Worm (Caenorhabditis elegans): ENCODE data around the gene R02E4.1.

The R02E4.1 gene

DNA sequence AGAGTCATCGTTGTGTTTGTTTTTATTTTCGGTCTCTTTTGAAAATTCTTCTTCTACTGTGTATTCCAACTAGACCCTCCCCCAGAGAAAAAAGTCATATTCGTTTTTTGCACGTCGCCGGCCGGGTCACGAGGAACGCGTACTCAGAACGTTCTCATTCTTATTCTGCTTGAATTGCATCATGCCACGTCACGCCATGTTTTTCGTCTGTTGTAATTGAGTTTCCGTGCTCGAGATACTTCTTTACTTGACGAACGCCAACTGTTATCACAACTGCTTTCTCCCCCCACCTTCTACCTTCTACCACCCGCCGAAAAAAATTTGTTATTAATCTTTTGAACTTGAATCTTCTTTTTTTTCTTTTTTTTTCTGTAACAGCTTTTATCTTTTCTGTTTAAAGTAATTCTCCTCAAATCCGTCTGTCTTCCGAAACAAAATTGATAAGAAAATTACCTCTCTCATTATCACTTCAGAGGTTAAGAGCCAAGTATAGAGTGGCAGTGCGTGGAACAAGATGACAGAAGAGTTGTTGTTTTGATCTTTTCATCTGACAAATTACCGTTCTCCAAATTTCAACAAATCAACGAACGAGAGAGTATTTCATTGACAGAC lies 38.4 kb upstream of the R02E4.1 start (continued):
- TF ChIP-seq dve-1 (tag; optimal IDR thresholded peaks at IDR 0.05; ENCODE audit: insufficient read depth) (peak; percentile 50), daf-16 (GFP tag; optimal IDR thresholded peaks at IDR 0.05) (peak in 1 of 2 experiments; percentile 89), daf-16 (tag; optimal IDR thresholded peaks at IDR 0.05) (peak; percentile 84), ceh-62 (tag; optimal IDR thresholded peaks at IDR 0.05) (no peak), pqm-1 (tag; optimal IDR thresholded peaks at IDR 0.05) (peak; percentile 33), saeg-2 (GFP tag; IDR thresholded peaks at IDR 0.05) (0 out of 2 replicates have a peak, but pooled peaks have one; percentile 6), F10B5.3 (tag; optimal IDR thresholded peaks at IDR 0.05) (no peak), fkh-10 (GFP tag; optimal IDR thresholded peaks at IDR 0.05) (peak; percentile 6), tra-1 (GFP tag; IDR thresholded peaks at IDR 0.05) (peak; percentile 59; the same call in 1 of the 2 replicates), ztf-7 (tag; optimal IDR thresholded peaks at IDR 0.05) (peak; percentile 72), lsy-2 (tag; optimal IDR thresholded peaks at IDR 0.05) (peak in 1 of 2 experiments; percentile 79)

DNA sequence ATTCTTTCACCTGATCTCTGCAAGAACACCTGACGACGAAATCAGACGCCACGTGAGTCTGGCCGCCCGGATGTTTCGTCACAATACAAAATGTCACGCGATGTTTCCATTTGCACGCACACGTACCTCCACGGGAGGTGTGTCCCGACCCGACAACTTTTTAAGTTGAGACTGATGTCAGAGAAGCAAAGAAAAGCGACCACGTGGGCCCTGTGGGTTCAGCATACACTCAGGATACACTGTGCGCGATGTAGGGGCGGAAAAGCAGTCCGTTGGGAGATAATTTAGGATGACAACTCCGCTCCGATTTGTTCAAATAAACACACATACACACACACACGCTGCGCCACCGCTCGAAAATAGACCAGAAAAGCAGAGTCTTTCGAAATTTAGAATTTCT lies 37.9 kb upstream of the R02E4.1 start:
- TF ChIP-seq nhr-48 (tag; optimal IDR thresholded peaks at IDR 0.05) (peak; percentile 97), lim-7 (GFP tag; IDR thresholded peaks at IDR 0.05) (0 out of 2 replicates have a peak, but pooled peaks have one; percentile 10), daf-8 (GFP tag; IDR thresholded peaks at IDR 0.05) (no peak), lin-15B (tag; optimal IDR thresholded peaks at IDR 0.05) (no peak), nhr-11 (tag; optimal IDR thresholded peaks at IDR 0.05) (peak; percentile 83), ZK337.2 (GFP tag; IDR thresholded peaks at IDR 0.05) (0 out of 2 replicates have a peak, but pooled peaks have one; percentile 53), dmd-6 (GFP tag; IDR thresholded peaks at IDR 0.05) (peak; percentile 96), ZK546.5 (tag; optimal IDR thresholded peaks at IDR 0.05) (no peak), aly-2 (tag; optimal IDR thresholded peaks at IDR 0.05) (no peak), mdt-29 (GFP tag; IDR thresholded peaks at IDR 0.05) (peak; percentile 92), ama-1 (optimal IDR thresholded peaks at IDR 0.05) (peak; percentile 59), daf-16 (GFP tag; optimal IDR thresholded peaks at IDR 0.05) (peak in 1 of 2 experiments; percentile 22), daf-16 (tag; optimal IDR thresholded peaks at IDR 0.05) (peak; percentile 41), hif-1 (tag; optimal IDR thresholded peaks at IDR 0.05) (peak; percentile 98 to 100), arid-1 (GFP tag; conservative IDR thresholded peaks at IDR 0.05) (peak; percentile 75), set-16 (GFP tag; IDR thresholded peaks at IDR 0.05) (peak; percentile 67), F49E8.2 (tag; optimal IDR thresholded peaks at IDR 0.05; ENCODE audit: borderline replicate concordance) (no peak), dve-1 (tag; optimal IDR thresholded peaks at IDR 0.05; ENCODE audit: insufficient read depth) (peak; percentile 88), php-3 (GFP tag; IDR thresholded peaks at IDR 0.05) (peak; percentile 57; the same call in 1 of the 2 replicates), mdl-1 (tag; optimal IDR thresholded peaks at IDR 0.05) (peak; percentile 91 to 93), T26A8.4 (GFP tag; IDR thresholded peaks at IDR 0.05) (peak; percentile 73), ceh-62 (tag; optimal IDR thresholded peaks at IDR 0.05) (no peak), Y48G9A.11 (GFP tag; IDR thresholded peaks at IDR 0.05) (0 out of 2 replicates have a peak, but pooled peaks have one; percentile 29), nhr-28 (tag; optimal IDR thresholded peaks at IDR 0.05) (peak; percentile 86), hmg-1.1 (GFP tag; IDR thresholded peaks at IDR 0.05) (peak; percentile 18), ceh-20 (GFP tag; IDR thresholded peaks at IDR 0.05) (peak; percentile 93), nhr-77 (tag; optimal IDR thresholded peaks at IDR 0.05) (no peak), nhr-102 (tag; optimal IDR thresholded peaks at IDR 0.05) (peak; percentile 79), Y75B8A.6 (GFP tag; IDR thresholded peaks at IDR 0.05) (peak; percentile 58; the same call in 1 of the 2 replicates), aha-1 (tag) (peak; percentile 100), snpc-1.2 (GFP tag; IDR thresholded peaks at IDR 0.05) (0 out of 2 replicates have a peak, but pooled peaks have one; percentile 16), Y105C5A.15 (GFP tag; IDR thresholded peaks at IDR 0.05) (no peak), skn-1 (tag; optimal IDR thresholded peaks at IDR 0.05) (peak; percentile 34), tra-1 (GFP tag; IDR thresholded peaks at IDR 0.05) (peak; percentile 94), dmd-8 (GFP tag; IDR thresholded peaks at IDR 0.05) (0 out of 2 replicates have a peak, but pooled peaks have one; percentile 4), lsy-2 (tag; optimal IDR thresholded peaks at IDR 0.05) (peak in 1 of 2 experiments; percentile 74), snpc-4 (tag; optimal IDR thresholded peaks at IDR 0.05) (no peak), madf-9 (GFP tag; conservative IDR thresholded peaks at IDR 0.05) (peak; percentile 56; the same call in 1 of the 2 replicates), mxl-3 (GFP tag; optimal IDR thresholded peaks at IDR 0.05) (peak; percentile 93), dpl-1 (GFP tag; optimal IDR thresholded peaks at IDR 0.05) (peak; percentile 14), jun-1 (tag; optimal IDR thresholded peaks at IDR 0.05) (no peak), gei-8 (GFP tag; optimal IDR thresholded peaks at IDR 0.05) (peak; percentile 59), daf-19 (GFP tag; conservative IDR thresholded peaks at IDR 0.05) (no peak)
